Worm (Caenorhabditis elegans): ENCODE measurements around the gene T24H7.8.

Gene T24H7.8

ce11 chrII:6221470-6221869, 20.4 kb upstream of the T24H7.8 start:
- TF ChIP-seq F22D6.2 (tag; optimal IDR thresholded peaks at IDR 0.05) (no peak), chd-7 (tag; optimal IDR thresholded peaks at IDR 0.05) (no peak), nhr-179 (tag; optimal IDR thresholded peaks at IDR 0.05) (no peak), unc-62 (GFP tag; optimal IDR thresholded peaks at IDR 0.05) (no peak), B0035.1 (tag; optimal IDR thresholded peaks at IDR 0.05) (no peak), snpc-4 (GFP tag; optimal IDR thresholded peaks at IDR 0.05) (no peak), snpc-4 (tag; optimal IDR thresholded peaks at IDR 0.05) (no peak), cebp-2 (GFP tag; IDR thresholded peaks at IDR 0.05) (no peak), nhr-90 (tag; optimal IDR thresholded peaks at IDR 0.05) (no peak), attf-6 (GFP tag; IDR thresholded peaks at IDR 0.05) (no peak), bed-1 (GFP tag; IDR thresholded peaks at IDR 0.05) (no peak), snpc-1.1 (tag; optimal IDR thresholded peaks at IDR 0.05; ENCODE audit: insufficient read depth) (no peak), unc-130 (GFP tag; optimal IDR thresholded peaks at IDR 0.05) (no peak), attf-3 (GFP tag; conservative IDR thresholded peaks at IDR 0.05) (no peak), rcor-1 (GFP tag; IDR thresholded peaks at IDR 0.05) (no peak), lsy-27 (tag; optimal IDR thresholded peaks at IDR 0.05; ENCODE audit: borderline replicate concordance, insufficient read depth) (no peak), aptf-3 (GFP tag; IDR thresholded peaks at IDR 0.05) (no peak), hmg-1.2 (GFP tag; IDR thresholded peaks at IDR 0.05) (no peak), tbx-9 (tag; optimal IDR thresholded peaks at IDR 0.05; ENCODE audit: borderline replicate concordance) (no peak), gei-17 (GFP tag; optimal IDR thresholded peaks at IDR 0.05) (no peak), tbp1 (GFP tag; optimal IDR thresholded peaks at IDR 0.05) (no peak)

ce11 chrII:6222558-6222957, 19.3 kb upstream of the T24H7.8 start, which contains the start of gene C30B5.6:
Gene C30B5.6 (minus strand): TSS chrII:6222658.
- TF ChIP-seq ceh-40 (GFP tag; IDR thresholded peaks at IDR 0.05) = no peak

ce11 chrII:6223755-6224154, 18.1 kb upstream of the T24H7.8 start:
- no peak for TF ChIP-seq B0261.1 (tag; optimal IDR thresholded peaks at IDR 0.05)
- TF ChIP-seq nfya-1 (tag; optimal IDR thresholded peaks at IDR 0.05; ENCODE audit: borderline replicate concordance, insufficient read depth) = no peak
- no peak for TF ChIP-seq Y56A3A.18 (GFP tag; IDR thresholded peaks at IDR 0.05)
- TF ChIP-seq ztf-28 (GFP tag; IDR thresholded peaks at IDR 0.05) = no peak
- TF ChIP-seq snpc-1.1 (tag; optimal IDR thresholded peaks at IDR 0.05; ENCODE audit: insufficient read depth) = no peak
- TF ChIP-seq nhr-120 (GFP tag; IDR thresholded peaks at IDR 0.05) = no peak

ce11 chrII:6226995-6227394, 14.9 kb upstream of the T24H7.8 start, which contains the start of gene srsy-2:
Gene srsy-2 (minus strand): TSS chrII:6227095.
- TF ChIP-seq repo-1 (tag; optimal IDR thresholded peaks at IDR 0.05) (no peak), attf-6 (GFP tag; IDR thresholded peaks at IDR 0.05) (no peak), pha-4 (tag; optimal IDR thresholded peaks at IDR 0.05) (no peak)

- TF ChIP-seq dpl-1 (GFP tag; optimal IDR thresholded peaks at IDR 0.05) = no peak
- no peak for TF ChIP-seq mxl-1 (tag; optimal IDR thresholded peaks at IDR 0.05)
- no peak for TF ChIP-seq madf-8 (GFP tag; conservative IDR thresholded peaks at IDR 0.05)
- TF ChIP-seq attf-3 (GFP tag; conservative IDR thresholded peaks at IDR 0.05) = no peak
- no peak for TF ChIP-seq aptf-3 (GFP tag; IDR thresholded peaks at IDR 0.05)
- TF ChIP-seq sptf-2 (GFP tag; optimal IDR thresholded peaks at IDR 0.05) = no peak
- TF ChIP-seq hlh-26 (GFP tag; conservative IDR thresholded peaks at IDR 0.05) = no peak
Measured at ce11 chrII:6230116-6230515, 11.7 kb upstream of the T24H7.8 start.
